Worm (Caenorhabditis elegans): ENCODE results near the gene srd-26.

The srd-26 gene

DNA sequence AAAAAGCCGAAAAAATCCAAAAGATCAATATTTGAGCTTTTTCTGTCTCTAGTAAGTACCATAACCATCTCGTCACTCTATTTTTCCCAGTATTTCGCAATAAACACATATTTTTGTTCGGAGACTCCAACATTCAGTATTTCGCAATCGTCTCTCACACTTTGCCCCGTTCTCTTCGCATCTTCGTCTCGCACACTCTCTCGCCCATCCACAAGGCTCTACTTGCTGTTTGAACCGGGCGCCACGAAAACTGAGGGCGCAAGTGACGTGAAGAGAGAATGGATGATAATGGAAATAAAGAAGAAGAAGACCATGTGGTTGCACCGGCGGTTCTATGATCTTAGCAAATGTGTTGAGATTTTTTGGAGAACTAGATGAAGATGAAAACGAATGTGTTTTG lies 37.3 kb upstream of the srd-26 start:
- TF ChIP-seq hrde-1 (tag; optimal IDR thresholded peaks at IDR 0.05; ENCODE audit: borderline replicate concordance) (no peak), dox-1 (GFP tag; IDR thresholded peaks at IDR 0.05) (peak; percentile 85), D2030.7 (GFP tag; IDR thresholded peaks at IDR 0.05) (no peak), hmg-20 (GFP tag; IDR thresholded peaks at IDR 0.05) (no peak), atf-7 (tag; optimal IDR thresholded peaks at IDR 0.05) (peak; percentile 93), egl-44 (GFP tag; IDR thresholded peaks at IDR 0.05) (no peak), ceh-79 (tag; optimal IDR thresholded peaks at IDR 0.05) (no peak), lsy-27 (tag; optimal IDR thresholded peaks at IDR 0.05; ENCODE audit: borderline replicate concordance, insufficient read depth) (no peak), ztf-18 (tag; optimal IDR thresholded peaks at IDR 0.05) (peak; percentile 77), Y53G8AR.9 (GFP tag; conservative IDR thresholded peaks at IDR 0.05) (0 out of 2 replicates have a peak, but pooled peaks have one; percentile 27), B0336.3 (GFP tag; IDR thresholded peaks at IDR 0.05) (peak; percentile 83), cebp-2 (GFP tag; IDR thresholded peaks at IDR 0.05) (no peak), sdz-38 (tag; optimal IDR thresholded peaks at IDR 0.05) (no peak), attf-6 (GFP tag; IDR thresholded peaks at IDR 0.05) (no peak), hmg-1.2 (GFP tag; IDR thresholded peaks at IDR 0.05) (peak; percentile 96), F57A8.1 (GFP tag; optimal IDR thresholded peaks at IDR 0.05) (no peak), Y67H2A.10 (GFP tag; conservative IDR thresholded peaks at IDR 0.05) (0 out of 2 replicates have a peak, but pooled peaks have one; percentile 6), F57C9.4 (tag; optimal IDR thresholded peaks at IDR 0.05) (no peak), rec-8 (tag; optimal IDR thresholded peaks at IDR 0.05) (no peak), xnd-1 (tag; optimal IDR thresholded peaks at IDR 0.05) (no peak), ztf-3 (GFP tag; optimal IDR thresholded peaks at IDR 0.05) (peak; percentile 53), zfh-2 (GFP tag; conservative IDR thresholded peaks at IDR 0.05) (peak; percentile 94), nhr-120 (GFP tag; IDR thresholded peaks at IDR 0.05) (no peak), mxl-1 (tag; optimal IDR thresholded peaks at IDR 0.05) (no peak), tlf-1 (GFP tag; optimal IDR thresholded peaks at IDR 0.05) (peak; percentile 68), tbp1 (GFP tag; optimal IDR thresholded peaks at IDR 0.05) (peak; percentile 65), madf-10 (tag; optimal IDR thresholded peaks at IDR 0.05) (peak; percentile 77), snpc-4 (GFP tag; optimal IDR thresholded peaks at IDR 0.05) (no peak), snpc-4 (tag; optimal IDR thresholded peaks at IDR 0.05) (peak; percentile 38 to 69 (median 57)), lin-26 (GFP tag; IDR thresholded peaks at IDR 0.05) (peak; percentile 66; the same call in 1 of the 2 replicates), aptf-2 (GFP tag; conservative IDR thresholded peaks at IDR 0.05) (no peak), bed-2 (GFP tag; IDR thresholded peaks at IDR 0.05) (no peak), cebp-1 (GFP tag; IDR thresholded peaks at IDR 0.05) (peak; percentile 100), cebp-1 (tag; optimal IDR thresholded peaks at IDR 0.05) (peak; percentile 100), nfya-1 (tag; optimal IDR thresholded peaks at IDR 0.05; ENCODE audit: borderline replicate concordance, insufficient read depth) (no peak), athp-1 (tag; optimal IDR thresholded peaks at IDR 0.05) (peak; percentile 41), ets-4 (GFP tag; optimal IDR thresholded peaks at IDR 0.05) (peak; percentile 45), ztf-22 (GFP tag; optimal IDR thresholded peaks at IDR 0.05) (peak; percentile 82), chd-7 (tag; optimal IDR thresholded peaks at IDR 0.05) (peak; percentile 87), K12H6.12 (tag; optimal IDR thresholded peaks at IDR 0.05) (peak; percentile 97), nhr-27 (tag; optimal IDR thresholded peaks at IDR 0.05) (no peak), mcd-1 (GFP tag; IDR thresholded peaks at IDR 0.05) (peak; percentile 78), attf-5 (GFP tag; optimal IDR thresholded peaks at IDR 0.05) (peak; percentile 97), F10E7.11 (tag; optimal IDR thresholded peaks at IDR 0.05) (no peak), F23B12.7 (tag; optimal IDR thresholded peaks at IDR 0.05; ENCODE audit: insufficient read depth) (peak; percentile 69), F49E8.2 (tag; optimal IDR thresholded peaks at IDR 0.05; ENCODE audit: insufficient read depth) (no peak), lin-35 (GFP tag; optimal IDR thresholded peaks at IDR 0.05) (peak in 1 of 3 experiments; percentile 84), F37B4.10 (GFP tag; IDR thresholded peaks at IDR 0.05) (no peak)

All from whole organism, young adult.